Fruit fly (Drosophila melanogaster): ENCODE data around the gene CG11843.

Gene CG11843

dm6 chr3R:29075631-29076398 is 21.7 kb downstream of the CG11843 start (continued):
- TF ChIP-seq CG4318 (GFP tag; optimal IDR thresholded peaks at IDR 0.05) (no peak), Sox102F (GFP tag; optimal IDR thresholded peaks at IDR 0.05) (peak; percentile 43), CG6808 (GFP tag; optimal IDR thresholded peaks at IDR 0.05) (peak; percentile 7), pdm3 (GFP tag; optimal IDR thresholded peaks at IDR 0.05) (no peak), dac (GFP tag; optimal IDR thresholded peaks at IDR 0.05) (no peak), Eip78C (GFP tag) (peak; percentile 80), Hr38 (GFP tag; optimal IDR thresholded peaks at IDR 0.05) (no peak), CG9139 (GFP tag; optimal IDR thresholded peaks at IDR 0.05) (peak; percentile 13), lz (GFP tag; optimal IDR thresholded peaks at IDR 0.05) (peak; percentile 42)

dm6 chr3R:29076609-29077008 is 22.5 kb downstream of the CG11843 start:
- TF ChIP-seq Met (GFP tag; optimal IDR thresholded peaks at IDR 0.05) (no peak), Sox14 (GFP tag; optimal IDR thresholded peaks at IDR 0.05) (no peak), net (GFP tag; optimal IDR thresholded peaks at IDR 0.05) (no peak), CG10631 (GFP tag; optimal IDR thresholded peaks at IDR 0.05) (no peak), Eip75B (GFP tag; optimal IDR thresholded peaks at IDR 0.05) (no peak), Gug (GFP tag; IDR thresholded peaks at IDR 0.05) (no peak)

- TF ChIP-seq CG6163 (GFP tag; IDR thresholded peaks at IDR 0.05) (no peak), Eip78C (GFP tag) (peak; percentile 25), fkh (GFP tag; optimal IDR thresholded peaks at IDR 0.05) (peak; percentile 70), fd59A (GFP tag; optimal IDR thresholded peaks at IDR 0.05) (no peak), CG4318 (GFP tag; optimal IDR thresholded peaks at IDR 0.05) (no peak), CG15336 (GFP tag; IDR thresholded peaks at IDR 0.05) (no peak), Gug (GFP tag; IDR thresholded peaks at IDR 0.05) (no peak), eg (GFP tag; IDR thresholded peaks at IDR 0.05) (0 out of 3 replicates have a peak, but pooled peaks have one; percentile 35), net (GFP tag; optimal IDR thresholded peaks at IDR 0.05) (no peak)
Measured at dm6 chr3R:29077572-29077971, 23.4 kb downstream of the CG11843 start.

DNA sequence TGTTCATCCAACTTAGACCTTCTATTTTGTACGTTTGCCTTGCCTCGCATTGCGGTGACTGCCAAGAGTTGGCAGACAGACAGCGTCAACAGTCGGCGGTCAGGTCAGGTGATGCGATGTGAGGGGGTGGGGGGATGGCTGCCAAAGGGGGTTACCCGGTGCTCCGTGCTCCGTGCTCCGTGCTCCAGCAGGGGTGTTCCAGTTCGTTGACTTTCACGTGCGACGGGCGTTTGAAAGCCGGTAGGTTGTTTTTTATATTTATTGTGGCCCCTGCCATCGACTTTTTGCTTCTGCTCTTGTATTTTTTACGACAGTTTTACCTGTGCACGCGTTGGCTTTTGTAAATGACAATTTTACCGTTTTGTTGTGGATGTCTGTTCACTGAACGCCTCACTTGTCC is 27.9 kb downstream of the CG11843 start:
- TF ChIP-seq acj6 (GFP tag; optimal IDR thresholded peaks at IDR 0.05) (no peak), CG6163 (GFP tag; IDR thresholded peaks at IDR 0.05) (0 out of 3 replicates have a peak, but pooled peaks have one; percentile 7), Eip78C (GFP tag) (no peak), Eip93F (GFP tag; optimal IDR thresholded peaks at IDR 0.05) (no peak), CG10669 (GFP tag; optimal IDR thresholded peaks at IDR 0.05) (no peak), Met (GFP tag; optimal IDR thresholded peaks at IDR 0.05) (no peak), eg (GFP tag; IDR thresholded peaks at IDR 0.05) (0 out of 3 replicates have a peak, but pooled peaks have one; percentile 7)

DNA sequence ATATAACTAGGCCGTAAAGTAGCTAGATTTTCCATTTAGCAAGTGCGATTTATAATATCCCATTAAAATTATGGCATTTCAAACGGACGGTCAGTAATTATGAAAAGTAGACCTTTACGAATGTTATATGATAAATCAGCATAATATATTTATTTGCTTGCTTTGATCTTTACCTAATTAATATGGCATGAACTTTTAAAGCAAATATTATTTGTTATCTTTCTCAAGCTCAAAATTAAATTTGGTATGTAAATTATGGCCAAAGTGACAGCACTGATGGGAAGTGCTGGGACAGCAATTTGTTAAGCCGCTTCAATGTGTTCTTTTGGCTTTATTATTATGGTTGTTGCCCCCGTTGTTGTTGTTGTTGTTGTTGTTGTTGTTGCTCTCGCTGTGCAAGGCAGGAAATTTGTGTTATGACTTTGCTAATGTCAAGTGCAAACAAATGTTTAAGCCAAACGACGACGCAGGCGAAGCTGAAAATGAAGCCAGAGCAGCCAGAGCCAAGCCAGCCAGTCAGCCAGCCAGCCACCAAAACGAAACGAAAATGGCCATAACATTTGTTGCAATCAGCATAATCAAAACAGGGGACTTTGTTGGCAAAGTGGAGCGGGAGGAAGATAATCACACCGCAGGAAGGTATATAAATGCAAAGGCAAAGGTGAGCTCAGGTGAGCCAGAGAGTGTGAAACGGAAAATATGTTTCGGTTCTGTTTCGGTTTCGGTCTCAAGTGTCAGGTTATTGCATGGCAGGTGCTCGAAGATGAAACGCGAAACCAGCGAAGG is 28.6 kb downstream of the CG11843 start:
- TF ChIP-seq CG4318 (GFP tag; optimal IDR thresholded peaks at IDR 0.05) (no peak), fkh (GFP tag; optimal IDR thresholded peaks at IDR 0.05) (peak; percentile 30), svp (GFP tag) (peak; percentile 55), Lpt (GFP tag; optimal IDR thresholded peaks at IDR 0.05) (no peak), CG6792 (GFP tag; optimal IDR thresholded peaks at IDR 0.05) (no peak), Sox15 (GFP tag; optimal IDR thresholded peaks at IDR 0.05) (no peak), eg (GFP tag; IDR thresholded peaks at IDR 0.05) (no peak), CG6808 (GFP tag; optimal IDR thresholded peaks at IDR 0.05) (no peak), Ets96B (tag; optimal IDR thresholded peaks at IDR 0.05) (peak; percentile 9), Sox14 (GFP tag; optimal IDR thresholded peaks at IDR 0.05) (peak; percentile 2), dac (GFP tag; optimal IDR thresholded peaks at IDR 0.05) (no peak), Eip78C (GFP tag) (peak; percentile 57), CG3032 (tag; optimal IDR thresholded peaks at IDR 0.05) (no peak), CG32006 (GFP tag; optimal IDR thresholded peaks at IDR 0.05) (peak; percentile 7), CG8319 (GFP tag; optimal IDR thresholded peaks at IDR 0.05) (no peak), CG34406 (GFP tag; optimal IDR thresholded peaks at IDR 0.05) (no peak)
